Fruit fly (Drosophila melanogaster) whole organism, prepupa: ENCODE measurements around the gene CG6465.

Source experiments
- Blimp-1 ChIP-seq: fragments of 200-800 bp; sonication (Bioruptor generic); optimal IDR thresholded peaks from 3 replicates; lab custom pipeline; 2017; ENCODE audit warnings: missing biosample characterization, missing genetic modification characterization, mild to moderate bottlenecking, moderate library complexity, missing genetic modification reagents
- CG11294 ChIP-seq: fragments of 200-800 bp; sonication (Bioruptor generic); IDR thresholded peaks from 2 replicates; pipeline ENCODE4 v1.3.6; 2022; ENCODE audit warnings: missing biosample characterization, missing genetic modification characterization
- CG32006 ChIP-seq: fragments of 200-800 bp; sonication (Bioruptor generic); optimal IDR thresholded peaks from 3 replicates; lab custom pipeline; 2017; ENCODE audit warnings: missing biosample characterization, mild to moderate bottlenecking, missing genetic modification characterization
- CG8319 ChIP-seq: fragments of 200-800 bp; sonication (Bioruptor generic); optimal IDR thresholded peaks from 3 replicates; lab custom pipeline; 2016; ENCODE audit warnings: missing biosample characterization, missing genetic modification characterization
- Hr39 ChIP-seq: fragments of 200-800 bp; sonication (Bioruptor generic); optimal IDR thresholded peaks from 2 replicates; lab custom pipeline; 2016; ENCODE audit warnings: missing biosample characterization, missing genetic modification characterization
- Met ChIP-seq: fragments of 200-800 bp; sonication (Bioruptor generic); optimal IDR thresholded peaks from 3 replicates; lab custom pipeline; 2016; ENCODE audit warnings: missing biosample characterization, missing genetic modification characterization
- lz ChIP-seq: fragments of 200-800 bp; sonication (Bioruptor generic); optimal IDR thresholded peaks from 3 replicates; lab custom pipeline; 2016; ENCODE audit warnings: missing biosample characterization, missing genetic modification characterization

dm6 chr3R:10626066-10626465 is 51.0 kb downstream of the CG6465 start:
- TF ChIP-seq Blimp-1 (GFP tag; lab: Kevin White, UChicago) (no peak), CG32006 (no peak), Hr39 (no peak), CG8319 (GFP tag; lab: Kevin White, UChicago) (no peak), lz (GFP tag; lab: Kevin White, UChicago) (no peak), CG11294 (GFP tag; lab: Robert Waterston, UW) (no peak), Met (no peak)
